Fruit fly (Drosophila melanogaster) Kc167 (cell line): Measurements from ENCODE around the gene Trax.

Experiments used
- Myc ChIP-seq: fragments of >200 bp; optimal IDR thresholded peaks from 2 replicates; lab custom pipeline; 2017; ENCODE audit warnings: missing external identifiers
- Sin3A ChIP-seq: fragments of >200 bp; optimal IDR thresholded peaks from 2 replicates; lab custom pipeline; 2018; ENCODE audit warnings: missing external identifiers
- h ChIP-seq: fragments of >200 bp; optimal IDR thresholded peaks from 3 replicates; lab custom pipeline; 2018; ENCODE audit warnings: missing external identifiers
- insv ChIP-seq: fragments of >200 bp; optimal IDR thresholded peaks from 3 replicates; lab custom pipeline; 2018; ENCODE audit warnings: missing external identifiers
- psq ChIP-seq: fragments of >200 bp; optimal IDR thresholded peaks from 2 replicates; lab custom pipeline; 2017; ENCODE audit warnings: missing external identifiers
- ttk ChIP-seq: sonication (Bioruptor generic); optimal IDR thresholded peaks from 2 replicates; lab custom pipeline; 2017; ENCODE audit warnings: missing external identifiers

Trax gene

dm6 chr3R:15367477-15367876 lies 6.0 kb downstream of the Trax start, which contains the start of gene CG34404:
CG34404 (minus strand) TSS chr3R:15367665.
- TF ChIP-seq Myc (no peak), h (lab: Kevin White, UChicago) (no peak), psq (no peak), insv (lab: Kevin White, UChicago) (no peak), ttk (no peak), Sin3A (lab: Kevin White, UChicago) (no peak)

dm6 chr3R:15369742-15370141 lies 8.2 kb downstream of the Trax start, which contains the start of gene CG14868:
CG14868 (minus strand) TSS chr3R:15369945.
- TF ChIP-seq psq, result no peak
- TF ChIP-seq Sin3A (lab: Kevin White, UChicago), result no peak
- TF ChIP-seq h (lab: Kevin White, UChicago), result no peak
- TF ChIP-seq ttk, result no peak
- TF ChIP-seq Myc, result no peak
- no peak for TF ChIP-seq insv (lab: Kevin White, UChicago)

dm6 chr3R:15371833-15372232 lies 10.3 kb downstream of the Trax start, which contains the start of the genes Ccm3 and CG6136:
Ccm3 (plus strand) TSS chr3R:15371957.
CG6136 (minus strand) TSS chr3R:15372212.
- TF ChIP-seq Myc (no peak), Sin3A (lab: Kevin White, UChicago) (no peak), psq (no peak), h (lab: Kevin White, UChicago) (no peak), ttk (no peak), insv (lab: Kevin White, UChicago) (no peak)

- TF ChIP-seq Myc (no peak), insv (lab: Kevin White, UChicago) (no peak), Sin3A (lab: Kevin White, UChicago) (no peak)
Observed at dm6 chr3R:15374397-15374796, 12.9 kb downstream of the Trax start, which contains the start of gene Rbp. Rbp (plus strand) TSS chr3R:15374635.

- TF ChIP-seq ttk, result no peak
- no peak for TF ChIP-seq psq
- no peak for TF ChIP-seq insv (lab: Kevin White, UChicago)
- no peak for TF ChIP-seq h (lab: Kevin White, UChicago)
- TF ChIP-seq Sin3A (lab: Kevin White, UChicago), result no peak
- no peak for TF ChIP-seq Myc
Observed at dm6 chr3R:15375470-15375869, 14.0 kb downstream of the Trax start.

dm6 chr3R:15379071-15379470 lies 17.6 kb downstream of the Trax start:
- TF ChIP-seq ttk, result no peak
- TF ChIP-seq Sin3A (lab: Kevin White, UChicago), result no peak
- TF ChIP-seq h (lab: Kevin White, UChicago), result no peak
- TF ChIP-seq psq, result no peak
- no peak for TF ChIP-seq insv (lab: Kevin White, UChicago)
- TF ChIP-seq Myc, result no peak

dm6 chr3R:15382851-15383250 lies 21.4 kb downstream of the Trax start, which contains the start of gene h-cup:
h-cup (minus strand) TSS chr3R:15382951.
- TF ChIP-seq Sin3A (lab: Kevin White, UChicago) (no peak), Myc (no peak)

dm6 chr3R:15393206-15393805 lies 31.8 kb downstream of the Trax start:
- TF ChIP-seq Sin3A (lab: Kevin White, UChicago) (no peak), h (lab: Kevin White, UChicago) (no peak), insv (lab: Kevin White, UChicago) (no peak), psq (no peak), ttk (no peak), Myc (no peak)

dm6 chr3R:15402654-15403053 lies 41.2 kb downstream of the Trax start:
- TF ChIP-seq Sin3A (lab: Kevin White, UChicago), result no peak
- TF ChIP-seq Myc, result no peak
- no peak for TF ChIP-seq h (lab: Kevin White, UChicago)
- TF ChIP-seq ttk, result no peak
- TF ChIP-seq psq, result no peak
- no peak for TF ChIP-seq insv (lab: Kevin White, UChicago)

- TF ChIP-seq Sin3A (lab: Kevin White, UChicago) (no peak), Myc (no peak), psq (no peak), ttk (no peak), insv (lab: Kevin White, UChicago) (no peak)
Observed at dm6 chr3R:15406393-15406792, 44.9 kb downstream of the Trax start.

dm6 chr3R:15407020-15407501 lies 45.6 kb downstream of the Trax start, which contains the start of gene CG6125:
CG6125 (minus strand) TSS chr3R:15407070.
- no peak for TF ChIP-seq insv (lab: Kevin White, UChicago)
- TF ChIP-seq ttk, result no peak
- no peak for TF ChIP-seq Myc
- TF ChIP-seq psq, result no peak
- no peak for TF ChIP-seq Sin3A (lab: Kevin White, UChicago)
- TF ChIP-seq h (lab: Kevin White, UChicago), result no peak

dm6 chr3R:15408131-15408731 lies 46.7 kb downstream of the Trax start, which contains the start of gene Atx2:
Atx2 (plus strand) TSS chr3R:15408423.
- peak; percentile 90 for TF ChIP-seq psq
- no peak for TF ChIP-seq Sin3A (lab: Kevin White, UChicago)
- no peak for TF ChIP-seq insv (lab: Kevin White, UChicago)
